Fruit fly (Drosophila melanogaster): Measurements from ENCODE around the gene CG17625.

The CG17625 gene

DNA sequence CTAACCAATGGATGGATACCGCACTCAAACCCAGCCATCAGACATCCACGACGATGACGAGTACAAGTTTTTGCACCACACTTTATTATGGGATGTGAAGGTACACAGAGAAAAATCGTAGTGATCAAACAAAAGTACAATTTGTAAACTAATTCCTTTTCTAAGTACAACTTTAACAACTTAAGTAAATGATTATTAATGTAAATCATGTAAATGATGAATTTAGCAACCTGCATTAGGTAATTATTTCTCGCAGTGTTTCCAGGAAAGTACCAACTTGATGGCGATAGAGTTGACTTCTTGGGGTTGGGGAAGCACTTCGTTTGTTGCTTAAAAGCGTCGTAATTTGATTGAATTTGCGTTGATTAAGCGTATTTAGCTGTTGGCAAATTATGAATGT lies 23.5 kb upstream of the CG17625 start (continued):
- TF ChIP-seq CG10669 (GFP tag; optimal IDR thresholded peaks at IDR 0.05) (no peak), CG6854 (GFP tag; optimal IDR thresholded peaks at IDR 0.05) (no peak), Smox (GFP tag; optimal IDR thresholded peaks at IDR 0.05) (peak; percentile 22), CG7368 (GFP tag; optimal IDR thresholded peaks at IDR 0.05) (no peak), Sox15 (GFP tag; optimal IDR thresholded peaks at IDR 0.05) (no peak), fkh (GFP tag; optimal IDR thresholded peaks at IDR 0.05) (no peak), topi (GFP tag; optimal IDR thresholded peaks at IDR 0.05) (peak; percentile 8), CG11762 (GFP tag; optimal IDR thresholded peaks at IDR 0.05; ENCODE audit: insufficient read depth) (no peak), Hr38 (GFP tag; optimal IDR thresholded peaks at IDR 0.05) (no peak), Sox14 (GFP tag; optimal IDR thresholded peaks at IDR 0.05) (peak; percentile 64), CG6276 (GFP tag; optimal IDR thresholded peaks at IDR 0.05) (peak; percentile 51), CG6163 (GFP tag; IDR thresholded peaks at IDR 0.05) (peak; percentile 76; the same call in 2 of the 3 replicates), CG9139 (GFP tag; optimal IDR thresholded peaks at IDR 0.05) (no peak), Eip78C (GFP tag) (peak; percentile 81), CG3032 (tag; optimal IDR thresholded peaks at IDR 0.05) (no peak), salr (GFP tag; optimal IDR thresholded peaks at IDR 0.05) (peak; percentile 28 to 69), Eip75B (GFP tag; optimal IDR thresholded peaks at IDR 0.05) (no peak)

DNA sequence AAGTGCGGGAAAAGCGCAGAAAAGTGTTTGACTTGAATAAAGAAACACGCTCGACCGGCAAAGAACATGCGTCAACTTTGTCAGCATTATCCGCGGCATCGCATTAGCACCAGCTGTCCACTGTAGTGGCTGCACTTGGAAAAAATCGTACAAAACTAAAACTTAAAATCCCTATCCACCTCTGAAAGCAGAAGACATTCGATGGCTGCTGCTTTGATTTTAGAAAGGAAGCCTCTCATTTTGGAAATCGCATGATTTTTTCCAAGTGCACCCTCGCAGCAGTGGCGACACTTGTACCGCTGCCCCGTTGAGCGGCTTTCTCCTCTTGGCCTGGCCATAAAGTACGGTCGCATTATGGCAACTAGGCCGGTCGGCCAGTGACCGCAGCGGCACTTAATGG lies 22.4 kb upstream of the CG17625 start:
- TF ChIP-seq Eip75B (GFP tag; optimal IDR thresholded peaks at IDR 0.05) (peak; percentile 20), Gug (GFP tag; IDR thresholded peaks at IDR 0.05) (peak; percentile 76), dac (GFP tag; optimal IDR thresholded peaks at IDR 0.05) (peak; percentile 87), lz (GFP tag; optimal IDR thresholded peaks at IDR 0.05) (peak; percentile 10), Blimp-1 (GFP tag; optimal IDR thresholded peaks at IDR 0.05) (no peak), achi (GFP tag; optimal IDR thresholded peaks at IDR 0.05) (peak; percentile 70), CG6163 (GFP tag; IDR thresholded peaks at IDR 0.05) (peak; percentile 84), esn (GFP tag; optimal IDR thresholded peaks at IDR 0.05) (no peak), acj6 (GFP tag; optimal IDR thresholded peaks at IDR 0.05) (peak; percentile 66), CG6276 (GFP tag; optimal IDR thresholded peaks at IDR 0.05) (peak; percentile 71), Lpt (GFP tag; optimal IDR thresholded peaks at IDR 0.05) (peak; percentile 61), pdm3 (GFP tag; optimal IDR thresholded peaks at IDR 0.05) (peak; percentile 77), CG8119 (GFP tag; IDR thresholded peaks at IDR 0.05) (peak; percentile 92), CG4318 (GFP tag; optimal IDR thresholded peaks at IDR 0.05) (peak; percentile 86), CG11762 (GFP tag; optimal IDR thresholded peaks at IDR 0.05; ENCODE audit: insufficient read depth) (peak; percentile 5), topi (GFP tag; optimal IDR thresholded peaks at IDR 0.05) (peak; percentile 1), CG3919 (GFP tag; optimal IDR thresholded peaks at IDR 0.05) (peak; percentile 67), salr (GFP tag; optimal IDR thresholded peaks at IDR 0.05) (peak in 1 of 2 experiments; percentile 69), CG6808 (GFP tag; optimal IDR thresholded peaks at IDR 0.05) (no peak), net (GFP tag; optimal IDR thresholded peaks at IDR 0.05) (peak; percentile 75), CG6792 (GFP tag; optimal IDR thresholded peaks at IDR 0.05) (peak; percentile 49), CG34406 (GFP tag; optimal IDR thresholded peaks at IDR 0.05) (peak; percentile 38), Eip78C (GFP tag) (peak; percentile 87), Eip93F (GFP tag; optimal IDR thresholded peaks at IDR 0.05) (no peak), CG15336 (GFP tag; IDR thresholded peaks at IDR 0.05) (peak; percentile 90), Hr39 (GFP tag; optimal IDR thresholded peaks at IDR 0.05) (peak; percentile 13), Met (GFP tag; optimal IDR thresholded peaks at IDR 0.05) (no peak), CG7368 (GFP tag; optimal IDR thresholded peaks at IDR 0.05) (peak; percentile 48), Sox15 (GFP tag; optimal IDR thresholded peaks at IDR 0.05) (no peak), CG10631 (GFP tag; optimal IDR thresholded peaks at IDR 0.05) (peak; percentile 56), dsx (GFP tag; optimal IDR thresholded peaks at IDR 0.05; ENCODE audit: poor library complexity, severe bottlenecking) (no peak), fd59A (GFP tag; optimal IDR thresholded peaks at IDR 0.05) (peak; percentile 12), Hr4 (GFP tag; optimal IDR thresholded peaks at IDR 0.05) (peak; percentile 92), CG31627 (GFP tag; optimal IDR thresholded peaks at IDR 0.05) (peak; percentile 30), eg (GFP tag; IDR thresholded peaks at IDR 0.05) (peak; percentile 83), fd85E (GFP tag; optimal IDR thresholded peaks at IDR 0.05) (no peak), Sox14 (GFP tag; optimal IDR thresholded peaks at IDR 0.05) (peak; percentile 59), CG11294 (GFP tag; IDR thresholded peaks at IDR 0.05) (peak; percentile 65), CG8632 (GFP tag; optimal IDR thresholded peaks at IDR 0.05) (peak; percentile 26), CG32006 (GFP tag; optimal IDR thresholded peaks at IDR 0.05) (peak; percentile 94), vri (GFP tag; optimal IDR thresholded peaks at IDR 0.05) (no peak), OdsH (GFP tag; optimal IDR thresholded peaks at IDR 0.05) (peak; percentile 75)
